Fruit fly (Drosophila melanogaster): ENCODE data around the gene CG3434.

DNA sequence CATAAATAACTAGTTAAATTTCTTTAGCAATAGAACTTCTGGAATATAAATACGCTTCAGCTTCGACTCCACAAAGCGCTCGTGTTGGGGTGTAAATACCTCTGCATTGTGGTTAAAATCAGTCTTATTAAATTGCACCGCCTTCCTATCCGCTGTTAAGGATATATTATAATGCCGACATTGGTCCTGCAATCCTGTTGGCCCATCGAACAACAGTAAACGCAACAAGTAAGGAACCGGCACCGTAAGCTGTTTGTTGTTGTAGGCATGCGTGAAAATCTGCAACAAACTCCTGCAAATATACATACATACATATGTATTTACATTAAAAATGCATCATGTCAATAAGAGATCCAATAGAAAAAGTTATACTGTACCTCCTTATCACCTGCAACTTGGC lies 4.2 kb downstream of the CG3434 start:
- no peak for TF ChIP-seq CG7045 (GFP tag; optimal IDR thresholded peaks at IDR 0.05)
- no peak for TF ChIP-seq cnc (optimal IDR thresholded peaks at IDR 0.05)
- no peak for TF ChIP-seq cic (GFP tag; optimal IDR thresholded peaks at IDR 0.05)
- TF ChIP-seq CG11617 (GFP tag; optimal IDR thresholded peaks at IDR 0.05) = no peak
- TF ChIP-seq CG12768 (GFP tag; optimal IDR thresholded peaks at IDR 0.05) = no peak
- TF ChIP-seq CG1620 (GFP tag; optimal IDR thresholded peaks at IDR 0.05) = no peak
- no peak for TF ChIP-seq kay (GFP tag; ENCODE audit: borderline replicate concordance)
- no peak for TF ChIP-seq CG14711 (tag; optimal IDR thresholded peaks at IDR 0.05)
- no peak for TF ChIP-seq CG7101 (tag; optimal IDR thresholded peaks at IDR 0.05)

Measured in whole organism, adult.